Fruit fly (Drosophila melanogaster) whole organism, embryonic: ENCODE data around the gene alpha-Man-Ia.

ENCODE experiments used
- Abd-B ChIP-seq: fragments of 200-800 bp; sonication (Bioruptor generic); optimal IDR thresholded peaks from 2 replicates; lab custom pipeline; 2018; ENCODE audit warnings: missing biosample characterization, mild to moderate bottlenecking, missing genetic modification characterization, moderate library complexity
- Aef1 ChIP-seq: fragments of 200-800 bp; sonication (Bioruptor generic); IDR thresholded peaks from 3 replicates; pipeline ENCODE4 v1.3.6; 2022; ENCODE audit warnings: missing biosample characterization, missing genetic modification characterization
- Atf-2 ChIP-seq: fragments of 200-800 bp; sonication (Bioruptor generic); optimal IDR thresholded peaks from 2 replicates; lab custom pipeline; 2016; ENCODE audit warnings: missing biosample characterization, missing genetic modification characterization
- Atf6 ChIP-seq: fragments of 200-800 bp; sonication (Bioruptor generic); IDR thresholded peaks from 2 replicates; pipeline ENCODE4 v1.3.6; 2022; ENCODE audit warnings: missing biosample characterization, missing genetic modification characterization
- Bdp1 ChIP-seq: fragments of 200-800 bp; sonication (Bioruptor generic); optimal IDR thresholded peaks from 3 replicates; lab custom pipeline; 2016; ENCODE audit warnings: missing biosample characterization, missing genetic modification characterization
- CG1024 ChIP-seq: fragments of 200-800 bp; sonication (Bioruptor generic); IDR thresholded peaks from 2 replicates; pipeline ENCODE4 v1.3.6; 2022; ENCODE audit warnings: missing biosample characterization, missing genetic modification characterization
- CG11504 ChIP-seq: fragments of 200-800 bp; sonication (Bioruptor generic); optimal IDR thresholded peaks from 3 replicates; lab custom pipeline; 2019; ENCODE audit warnings: missing biosample characterization, mild to moderate bottlenecking, missing genetic modification characterization, moderate library complexity
- CG11560 ChIP-seq: fragments of 200-800 bp; sonication (Bioruptor generic); IDR thresholded peaks from 3 replicates; pipeline ENCODE4 v1.3.6; 2022; ENCODE audit warnings: missing biosample characterization, missing genetic modification characterization
- CG12299 ChIP-seq: fragments of 200-800 bp; sonication (Bioruptor generic); optimal IDR thresholded peaks from 2 replicates; lab custom pipeline; 2018; ENCODE audit warnings: missing biosample characterization, mild to moderate bottlenecking, missing genetic modification characterization
- CG13296 ChIP-seq: fragments of 200-800 bp; sonication (Bioruptor generic); optimal IDR thresholded peaks from 3 replicates; lab custom pipeline; 2018; ENCODE audit warnings: missing biosample characterization, mild to moderate bottlenecking, missing genetic modification characterization
- CG15269 ChIP-seq: fragments of 200-800 bp; sonication (Bioruptor generic); optimal IDR thresholded peaks from 2 replicates; lab custom pipeline; 2018; ENCODE audit warnings: missing biosample characterization, mild to moderate bottlenecking, missing genetic modification characterization, moderate library complexity
- CG15479 ChIP-seq: fragments of 200-800 bp; sonication (Bioruptor generic); optimal IDR thresholded peaks from 3 replicates; lab custom pipeline; 2019; ENCODE audit warnings: missing biosample characterization, mild to moderate bottlenecking, missing genetic modification characterization, moderate library complexity
- CG17912 ChIP-seq: fragments of 200-800 bp; sonication (Bioruptor generic); optimal IDR thresholded peaks from 2 replicates; lab custom pipeline; 2018; ENCODE audit warnings: missing biosample characterization, mild to moderate bottlenecking, missing genetic modification characterization
- CG3407 ChIP-seq: fragments of 200-800 bp; sonication (Bioruptor generic); optimal IDR thresholded peaks from 2 replicates; lab custom pipeline; 2018; ENCODE audit warnings: missing biosample characterization, mild to moderate bottlenecking, missing genetic modification characterization
- CG4617 ChIP-seq: fragments of 200-800 bp; sonication (Bioruptor generic); optimal IDR thresholded peaks from 3 replicates; lab custom pipeline; 2016; ENCODE audit warnings: missing biosample characterization, missing genetic modification characterization, borderline replicate concordance
- CG4820 ChIP-seq: fragments of 200-800 bp; sonication (Bioruptor generic); optimal IDR thresholded peaks from 3 replicates; lab custom pipeline; 2016; ENCODE audit warnings: missing biosample characterization, missing genetic modification characterization
- CG5953 ChIP-seq: fragments of 200-800 bp; sonication (Bioruptor generic); IDR thresholded peaks from 2 replicates; pipeline ENCODE4 v1.3.6; 2022; ENCODE audit warnings: missing biosample characterization, missing genetic modification characterization
- CG6689 ChIP-seq: fragments of 200-800 bp; sonication (Bioruptor generic); IDR thresholded peaks from 2 replicates; pipeline ENCODE4 v1.3.6; 2022; ENCODE audit warnings: missing biosample characterization, missing genetic modification characterization
- CG7271 ChIP-seq: fragments of 200-800 bp; sonication (Bioruptor generic); optimal IDR thresholded peaks from 2 replicates; lab custom pipeline; 2018; ENCODE audit warnings: missing biosample characterization, mild to moderate bottlenecking, missing genetic modification characterization, moderate library complexity
- CG8478 ChIP-seq: fragments of >200 bp; optimal IDR thresholded peaks from 2 replicates; lab custom pipeline; 2018
- CG9876 ChIP-seq: fragments of 200-800 bp; sonication (Bioruptor generic); optimal IDR thresholded peaks from 2 replicates; lab custom pipeline; 2016; ENCODE audit warnings: missing biosample characterization, missing genetic modification characterization
- CHES-1-like ChIP-seq: fragments of 200-800 bp; sonication (Bioruptor generic); optimal IDR thresholded peaks from 2 replicates; lab custom pipeline; 2016; ENCODE audit warnings: missing biosample characterization, missing genetic modification characterization
- CTCF ChIP-seq: fragments of 200-800 bp; sonication (Bioruptor generic); optimal IDR thresholded peaks from 2 replicates; lab custom pipeline; 2017; ENCODE audit warnings: missing biosample characterization, mild to moderate bottlenecking, missing genetic modification characterization, moderate library complexity
- Dek ChIP-seq: fragments of 200-800 bp; sonication (Bioruptor generic); optimal IDR thresholded peaks from 3 replicates; lab custom pipeline; 2019; ENCODE audit warnings: missing biosample characterization, mild to moderate bottlenecking, missing genetic modification characterization, moderate library complexity
- Dref ChIP-seq: fragments of 200-800 bp; sonication (Bioruptor generic); IDR thresholded peaks from 2 replicates; pipeline ENCODE4 v1.3.6; 2022; ENCODE audit warnings: missing biosample characterization, missing genetic modification characterization
- GATAe ChIP-seq: fragments of 200-800 bp; sonication (Bioruptor generic); conservative IDR thresholded peaks from 2 replicates; pipeline ENCODE4 v1.3.6; 2022; ENCODE audit warnings: missing biosample characterization, missing genetic modification characterization
- H2.0 ChIP-seq: fragments of 200-800 bp; sonication (Bioruptor generic); IDR thresholded peaks from 2 replicates; pipeline ENCODE4 v1.3.6; 2022; ENCODE audit warnings: missing biosample characterization, missing genetic modification characterization
- HLH4C ChIP-seq: fragments of 200-800 bp; sonication (Bioruptor generic); IDR thresholded peaks from 3 replicates; pipeline ENCODE4 v1.3.6; 2022; ENCODE audit warnings: missing biosample characterization, missing genetic modification characterization; ENCODE audit not compliant: partially characterized antibody
- Meics ChIP-seq: fragments of 200-800 bp; sonication (Bioruptor generic); optimal IDR thresholded peaks from 2 replicates; lab custom pipeline; 2017; ENCODE audit warnings: missing biosample characterization, mild to moderate bottlenecking, missing genetic modification characterization
- Mes4 ChIP-seq: fragments of 200-800 bp; sonication (Bioruptor generic); optimal IDR thresholded peaks from 2 replicates; lab custom pipeline; 2016; ENCODE audit warnings: missing biosample characterization, missing genetic modification characterization
- Oaz ChIP-seq: fragments of 200-800 bp; sonication (Bioruptor generic); IDR thresholded peaks from 2 replicates; pipeline ENCODE4 v1.3.6; 2022; ENCODE audit warnings: missing biosample characterization, missing genetic modification characterization
- PHDP ChIP-seq: fragments of 200-800 bp; sonication (Bioruptor generic); optimal IDR thresholded peaks from 3 replicates; lab custom pipeline; 2018; ENCODE audit warnings: missing biosample characterization, mild to moderate bottlenecking, missing genetic modification characterization, moderate library complexity
- Rfx ChIP-seq: fragments of 200-800 bp; sonication (Bioruptor generic); IDR thresholded peaks from 2 replicates; pipeline ENCODE4 v1.3.6; 2022; ENCODE audit warnings: missing biosample characterization, missing genetic modification characterization
- Scr ChIP-seq: fragments of 200-800 bp; sonication (Bioruptor generic); IDR thresholded peaks from 2 replicates; pipeline ENCODE4 v1.3.6; 2022; ENCODE audit warnings: missing biosample characterization, missing genetic modification characterization; ENCODE audit not compliant: partially characterized antibody
- Six4 ChIP-seq: fragments of 200-800 bp; sonication (Bioruptor generic); optimal IDR thresholded peaks from 2 replicates; lab custom pipeline; 2016; ENCODE audit warnings: missing biosample characterization, missing genetic modification characterization
- Spps ChIP-seq: fragments of 200-800 bp; sonication (Bioruptor generic); optimal IDR thresholded peaks from 2 replicates; lab custom pipeline; 2018; ENCODE audit warnings: missing biosample characterization, mild to moderate bottlenecking, missing genetic modification characterization
- Vsx1 ChIP-seq: fragments of 200-800 bp; sonication (Bioruptor generic); optimal IDR thresholded peaks from 2 replicates; lab custom pipeline; 2017; ENCODE audit warnings: missing biosample characterization, mild to moderate bottlenecking, missing genetic modification characterization, missing genetic modification reagents
- ap ChIP-seq: fragments of 200-800 bp; sonication (Bioruptor generic); IDR thresholded peaks from 2 replicates; pipeline ENCODE4 v1.3.6; 2022; ENCODE audit warnings: missing biosample characterization, missing genetic modification characterization
- caup ChIP-seq: fragments of 200-800 bp; sonication (Bioruptor generic); optimal IDR thresholded peaks from 3 replicates; lab custom pipeline; 2017; ENCODE audit warnings: missing biosample characterization, mild to moderate bottlenecking, missing genetic modification characterization, moderate library complexity; ENCODE audit not compliant: severe bottlenecking
- cg ChIP-seq: fragments of 200-800 bp; sonication (Bioruptor generic); optimal IDR thresholded peaks from 3 replicates; lab custom pipeline; 2019; ENCODE audit warnings: missing biosample characterization, mild to moderate bottlenecking, missing genetic modification characterization, moderate library complexity
- crc ChIP-seq: fragments of 200-800 bp; sonication (Bioruptor generic); optimal IDR thresholded peaks from 2 replicates; lab custom pipeline; 2016; ENCODE audit warnings: missing biosample characterization, missing genetic modification characterization
- disco-r ChIP-seq: fragments of 200-800 bp; sonication (Bioruptor generic); optimal IDR thresholded peaks from 2 replicates; lab custom pipeline; 2016; ENCODE audit warnings: missing biosample characterization, missing genetic modification characterization
- grau ChIP-seq: fragments of 200-800 bp; optimal IDR thresholded peaks from 3 replicates; lab custom pipeline; 2019; ENCODE audit warnings: missing biosample characterization, mild to moderate bottlenecking, missing genetic modification characterization, moderate library complexity
- gt ChIP-seq: fragments of 200-800 bp; sonication (Bioruptor generic); IDR thresholded peaks from 2 replicates; pipeline ENCODE4 v1.3.6; 2022; ENCODE audit warnings: missing biosample characterization, missing genetic modification characterization
- ham ChIP-seq: fragments of 200-800 bp; sonication (Bioruptor generic); IDR thresholded peaks from 2 replicates; pipeline ENCODE4 v1.3.6; 2022; ENCODE audit warnings: missing biosample characterization, missing genetic modification characterization
- hbn ChIP-seq: fragments of 200-800 bp; sonication (Bioruptor generic); IDR thresholded peaks from 2 replicates; pipeline ENCODE4 v1.3.6; 2022; ENCODE audit warnings: missing biosample characterization, missing genetic modification characterization; ENCODE audit not compliant: partially characterized antibody
- hkb ChIP-seq, 2 experiments: fragments of 200-800 bp in 1 of 2; fragments of >200 bp in 1 of 2; sonication (Bioruptor generic) in 1 of 2; IDR thresholded peaks in 1 of 2; optimal IDR thresholded peaks in 1 of 2; 2 replicates each; pipeline versions ENCODE4 v1.3.6 to Lab custom; 2017 to 2022; ENCODE audit warnings: missing biosample characterization in 1 of 2, missing genetic modification characterization in 1 of 2
- kah ChIP-seq: fragments of 200-800 bp; sonication (Bioruptor generic); optimal IDR thresholded peaks from 2 replicates; lab custom pipeline; 2018; ENCODE audit warnings: missing biosample characterization, mild to moderate bottlenecking, missing genetic modification characterization
- mam ChIP-seq: fragments of 200-800 bp; sonication (Bioruptor generic); optimal IDR thresholded peaks from 3 replicates; lab custom pipeline; 2016; ENCODE audit warnings: missing biosample characterization, missing genetic modification characterization
- onecut ChIP-seq: fragments of 200-800 bp; sonication (Bioruptor generic); IDR thresholded peaks from 2 replicates; pipeline ENCODE4 v1.3.6; 2022; ENCODE audit warnings: missing biosample characterization, missing genetic modification characterization
- pb ChIP-seq: fragments of 200-800 bp; sonication (Bioruptor generic); optimal IDR thresholded peaks from 3 replicates; lab custom pipeline; 2016; ENCODE audit warnings: missing biosample characterization, missing genetic modification characterization
- row ChIP-seq: fragments of 200-800 bp; sonication (Bioruptor generic); IDR thresholded peaks from 3 replicates; pipeline ENCODE4 v1.3.6; 2022; ENCODE audit warnings: missing biosample characterization, missing genetic modification characterization
- scrt ChIP-seq: fragments of 200-800 bp; sonication (Bioruptor generic); optimal IDR thresholded peaks from 2 replicates; lab custom pipeline; 2018; ENCODE audit warnings: missing biosample characterization, mild to moderate bottlenecking, missing genetic modification characterization, moderate library complexity
- sens ChIP-seq: fragments of 200-800 bp; sonication (Bioruptor generic); peaks from one replicate; lab custom pipeline; 2016; ENCODE audit warnings: missing biosample characterization, missing genetic modification characterization

The alpha-Man-Ia gene

DNA sequence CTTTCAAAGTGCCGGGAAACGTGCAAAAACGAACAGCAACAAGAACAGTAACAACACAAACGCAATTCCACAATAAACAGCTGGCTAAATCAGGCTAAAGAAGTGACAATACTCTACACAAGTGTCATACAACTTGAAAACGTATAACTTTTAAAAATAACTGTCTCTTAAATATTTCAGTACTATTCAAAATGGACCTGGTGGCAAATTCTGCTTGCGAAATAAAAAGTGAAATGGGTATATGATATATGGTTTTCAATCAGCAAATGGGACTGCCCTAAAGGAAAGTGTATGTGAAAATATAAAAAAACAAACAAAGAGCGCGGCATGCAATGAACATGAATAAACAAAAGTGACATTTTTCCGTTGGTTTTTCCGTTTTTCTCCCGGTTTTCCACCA lies 83.8 kb downstream of the alpha-Man-Ia start (continued):
- TF ChIP-seq kah (GFP tag; lab: Kevin White, UChicago): no peak
- peak; percentile 58 for TF ChIP-seq sens (GFP tag; lab: Kevin White, UChicago)
- TF ChIP-seq onecut (GFP tag; lab: Robert Waterston, UW): no peak
- no peak for TF ChIP-seq CHES-1-like (GFP tag; lab: Kevin White, UChicago)
- no peak for TF ChIP-seq caup (GFP tag; lab: Kevin White, UChicago)
- no peak for TF ChIP-seq CG1024 (GFP tag; lab: Robert Waterston, UW)
- TF ChIP-seq pb (GFP tag; lab: Kevin White, UChicago): no peak
- no peak for TF ChIP-seq Dref (GFP tag; lab: Robert Waterston, UW)
- no peak for TF ChIP-seq Meics (GFP tag; lab: Kevin White, UChicago)
- TF ChIP-seq hbn (GFP tag; lab: Robert Waterston, UW): no peak
- 0 out of 2 replicates have a peak, but pooled peaks have one; percentile 5 for TF ChIP-seq Rfx
- no peak for TF ChIP-seq scrt
- TF ChIP-seq GATAe: no peak
- TF ChIP-seq Six4 (GFP tag; lab: Kevin White, UChicago): no peak
- TF ChIP-seq CG4820 (GFP tag; lab: Kevin White, UChicago): no peak
- TF ChIP-seq Bdp1 (GFP tag; lab: Kevin White, UChicago): no peak
- TF ChIP-seq gt (GFP tag; lab: Robert Waterston, UW): no peak
- no peak for TF ChIP-seq CG7271 (tag; lab: Kevin White, UChicago)
- TF ChIP-seq CG8478 (lab: Kevin White, UChicago): no peak
- no peak for TF ChIP-seq CTCF (GFP tag; lab: Kevin White, UChicago)
- no peak for TF ChIP-seq CG4617 (GFP tag; lab: Kevin White, UChicago)
- no peak for TF ChIP-seq CG13296 (GFP tag; lab: Kevin White, UChicago)
- TF ChIP-seq Atf-2 (GFP tag; lab: Kevin White, UChicago): no peak
- no peak for TF ChIP-seq hkb (optimal IDR thresholded peaks at IDR 0.05; lab: Kevin White, UChicago)
- TF ChIP-seq hkb (GFP tag; IDR thresholded peaks at IDR 0.05; lab: Robert Waterston, UW): 0 out of 2 replicates have a peak, but pooled peaks have one; percentile 9
- TF ChIP-seq Oaz (GFP tag; lab: Robert Waterston, UW): no peak
- no peak for TF ChIP-seq CG9876 (GFP tag; lab: Kevin White, UChicago)
- TF ChIP-seq CG6689 (GFP tag; lab: Robert Waterston, UW): no peak
- TF ChIP-seq cg (GFP tag; lab: Kevin White, UChicago): no peak
- TF ChIP-seq CG12299: no peak
- TF ChIP-seq Atf6 (GFP tag; lab: Robert Waterston, UW): no peak
- no peak for TF ChIP-seq Aef1
- TF ChIP-seq PHDP (tag; lab: Kevin White, UChicago): no peak
- TF ChIP-seq row (GFP tag; lab: Robert Waterston, UW): peak; percentile 40; the same call in 1 of the 3 replicates
- no peak for TF ChIP-seq disco-r (GFP tag; lab: Kevin White, UChicago)
- peak; percentile 38 for TF ChIP-seq CG11504 (tag; lab: Kevin White, UChicago)
- TF ChIP-seq CG15269 (tag; lab: Kevin White, UChicago): no peak
- no peak for TF ChIP-seq Abd-B (GFP tag; lab: Kevin White, UChicago)
- no peak for TF ChIP-seq Scr (GFP tag; lab: Robert Waterston, UW)
- TF ChIP-seq CG15479: no peak
- TF ChIP-seq H2.0: no peak
- no peak for TF ChIP-seq ap (GFP tag; lab: Robert Waterston, UW)

DNA sequence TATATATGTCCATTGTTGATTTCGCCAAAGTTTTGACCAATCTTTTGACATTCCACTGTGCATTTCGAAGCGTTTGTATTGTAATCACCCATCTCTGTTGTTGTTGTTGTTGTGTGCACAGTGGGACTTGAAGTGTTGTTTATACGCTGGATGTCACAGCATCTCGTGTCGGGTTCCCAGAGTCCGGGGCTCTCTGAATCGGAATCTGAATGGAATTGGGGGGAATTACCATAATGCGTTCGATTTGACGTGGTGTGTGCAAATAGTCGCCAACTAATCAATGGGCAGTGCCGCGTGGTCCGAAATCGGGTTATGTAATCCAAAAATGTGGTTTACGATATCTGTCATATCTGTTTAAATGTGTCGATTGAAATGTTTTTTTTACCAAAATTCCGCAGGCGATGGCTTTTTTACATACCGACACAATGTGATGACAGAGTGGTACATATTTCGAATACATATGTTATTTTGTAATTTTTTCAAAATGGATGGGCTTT lies 91.7 kb downstream of the alpha-Man-Ia start:
- TF ChIP-seq CG5953: no peak
- TF ChIP-seq Mes4: no peak
- TF ChIP-seq CG11560 (tag; lab: Robert Waterston, UW): no peak
- TF ChIP-seq ham (GFP tag; lab: Robert Waterston, UW): no peak
- TF ChIP-seq grau (tag; lab: Kevin White, UChicago): no peak
- no peak for TF ChIP-seq Dek (tag; lab: Kevin White, UChicago)
- TF ChIP-seq CG3407: no peak
- TF ChIP-seq CG17912 (GFP tag; lab: Kevin White, UChicago): no peak
- TF ChIP-seq HLH4C: no peak
- no peak for TF ChIP-seq Spps (tag; lab: Kevin White, UChicago)
- TF ChIP-seq crc (GFP tag; lab: Kevin White, UChicago): no peak
- TF ChIP-seq mam (GFP tag; lab: Kevin White, UChicago): no peak
- TF ChIP-seq Vsx1 (GFP tag; lab: Kevin White, UChicago): no peak
